Worm (Caenorhabditis elegans) whole organism, dauer: ENCODE results near the gene sri-51.

Experiments
- unc-62 ChIP-seq: sonication (generic microtip); optimal IDR thresholded peaks from 2 replicates; lab custom pipeline; 2017; ENCODE audit warnings: missing biosample characterization, missing genetic modification reagents, missing genetic modification characterization

sri-51 gene

DNA sequence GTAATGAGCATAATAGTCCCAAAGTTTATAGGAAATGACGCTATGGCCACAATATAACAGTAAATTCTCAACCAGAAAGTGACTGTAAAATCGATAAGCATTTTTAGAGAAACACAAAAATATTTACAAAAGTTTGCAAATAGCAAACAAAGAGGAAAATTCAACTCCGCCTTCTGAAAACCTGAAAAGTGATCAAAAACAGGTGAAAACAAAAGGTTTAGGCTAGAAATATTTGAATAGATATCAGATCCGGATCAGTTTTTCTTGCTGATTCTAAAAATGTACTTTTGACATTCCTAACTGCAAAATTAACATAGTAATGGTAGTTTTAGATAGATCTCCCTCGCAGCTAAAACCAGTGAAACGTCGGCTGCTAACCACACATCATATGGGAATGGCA lies at the start of gene sri-51:
Gene sri-51 (minus strand): TSS at position 101 of the 400 bp plus-strand sequence.
- no peak for TF ChIP-seq unc-62 (GFP tag; lab: Kevin White, UChicago)

DNA sequence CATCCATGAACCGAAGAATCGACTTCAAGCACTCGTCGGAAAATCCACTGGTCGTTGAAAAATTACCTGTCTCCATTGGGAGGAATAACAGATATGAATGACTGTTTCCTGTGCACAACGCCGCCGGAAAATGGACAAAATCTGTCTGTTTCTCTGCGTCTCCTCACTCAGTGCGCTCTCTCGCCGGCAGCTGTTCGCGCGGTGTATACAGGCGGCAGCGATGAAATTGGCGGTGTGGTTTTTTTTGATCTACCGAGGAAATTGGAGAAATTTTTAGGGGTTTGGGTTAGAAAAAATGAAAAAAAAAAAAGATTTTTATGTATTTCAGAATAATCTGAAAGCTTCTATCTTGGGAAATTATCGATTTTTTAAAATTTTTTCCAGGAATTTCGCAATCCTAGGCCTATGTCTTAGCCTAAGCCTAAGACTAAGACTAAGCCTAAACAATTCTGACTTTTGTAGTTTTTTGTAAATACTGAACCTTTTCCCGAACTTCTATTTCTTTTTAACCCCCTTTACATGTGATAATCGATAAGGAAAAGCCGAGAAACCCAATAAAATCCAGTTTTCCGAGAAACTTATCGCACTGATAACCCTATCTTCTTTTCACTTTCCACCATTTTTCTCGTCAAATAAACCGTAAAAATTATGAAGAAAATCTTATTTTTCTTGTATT lies 49.3 kb upstream of the sri-51 start, which contains the start of the genes fbxc-50 and C17F4.2:
Gene fbxc-50 (minus strand): TSS at position 81 of the 676 bp plus-strand sequence.
Gene C17F4.2 (plus strand): TSS at position 626 of the 676 bp plus-strand sequence.
- no peak for TF ChIP-seq unc-62 (GFP tag; lab: Kevin White, UChicago)

DNA sequence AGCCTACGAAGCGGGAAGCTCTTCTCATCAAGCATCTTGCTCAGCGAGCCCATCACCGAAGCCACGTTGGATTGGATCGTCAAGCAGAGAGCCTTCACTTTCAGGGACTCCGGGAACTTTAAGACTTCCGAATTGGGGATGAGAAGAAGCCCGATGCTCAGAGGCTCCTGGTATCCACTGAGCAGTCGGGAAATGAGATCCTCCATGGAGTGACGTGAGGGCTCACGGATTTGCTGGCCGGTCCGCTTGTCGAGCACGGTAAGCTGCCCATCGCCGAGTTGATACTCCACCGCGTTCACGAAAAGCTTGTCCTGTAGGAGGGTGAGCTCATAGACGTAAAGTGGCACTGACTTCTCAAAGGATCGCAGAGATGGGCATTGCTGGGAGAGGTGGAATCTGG lies 48.7 kb upstream of the sri-51 start:
- no peak for TF ChIP-seq unc-62 (GFP tag; lab: Kevin White, UChicago)

DNA sequence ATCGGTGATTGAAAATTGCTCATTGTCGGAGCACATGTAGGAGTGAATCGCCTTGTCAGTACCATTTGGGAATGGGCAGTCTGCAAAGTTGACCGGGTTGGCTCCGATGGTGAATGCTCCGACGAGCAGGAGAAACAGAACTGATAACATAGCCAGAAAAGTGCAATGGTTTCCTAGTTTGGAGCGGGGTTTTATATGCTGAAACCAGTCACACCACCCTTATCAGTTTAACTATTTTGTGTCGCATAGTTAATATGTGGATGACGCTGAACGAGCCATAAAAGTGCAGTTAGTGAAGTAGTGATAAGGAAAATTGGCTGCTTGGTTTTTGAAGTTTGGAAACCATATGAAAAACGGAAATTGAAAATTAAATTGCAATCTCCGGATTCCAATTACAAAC lies 46.9 kb upstream of the sri-51 start, which contains the start of gene C17F4.7:
Gene C17F4.7 (minus strand): TSS at position 180 of the 400 bp plus-strand sequence.
- no peak for TF ChIP-seq unc-62 (GFP tag; lab: Kevin White, UChicago)

DNA sequence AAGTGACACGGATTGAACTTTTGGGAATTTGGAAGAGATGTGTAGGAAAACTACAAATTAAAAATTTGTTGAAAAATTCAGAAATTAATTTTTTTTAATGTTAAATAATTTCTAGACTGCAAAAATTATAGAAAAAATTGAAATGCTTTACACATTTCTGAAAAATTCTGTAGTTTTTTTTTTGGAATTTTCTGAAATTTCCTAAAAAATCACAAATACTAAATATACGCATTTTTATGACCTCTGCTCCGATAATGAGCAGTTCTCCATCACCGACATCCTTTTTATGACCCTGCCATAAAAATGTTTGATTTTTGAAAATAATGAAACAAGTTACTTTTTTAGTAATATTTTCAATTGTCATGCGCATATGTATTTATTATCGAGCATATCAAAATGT lies 45.9 kb upstream of the sri-51 start:
- no peak for TF ChIP-seq unc-62 (GFP tag; lab: Kevin White, UChicago)

DNA sequence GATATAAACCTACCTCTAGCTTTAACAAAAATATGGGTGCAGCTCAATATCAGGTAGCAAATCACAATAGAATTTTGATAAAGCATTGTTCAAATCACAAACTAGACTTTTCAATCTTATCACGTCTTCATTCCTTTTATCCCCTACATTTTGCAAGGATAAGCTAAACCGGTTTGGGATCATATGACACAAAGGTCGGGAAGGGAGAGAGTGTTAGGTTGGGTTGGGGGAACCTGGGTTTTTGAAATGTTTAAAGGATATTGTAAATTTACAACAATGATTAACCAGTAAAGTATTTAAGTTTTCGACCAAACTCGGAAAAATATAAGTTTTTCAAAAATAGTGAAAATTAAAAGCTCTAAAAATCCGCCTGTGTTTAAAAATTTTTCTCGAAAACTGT lies 45.2 kb upstream of the sri-51 start, which contains the start of gene C17F4.12:
Gene C17F4.12 (minus strand): TSS at position 101 of the 400 bp plus-strand sequence.
- TF ChIP-seq unc-62 (GFP tag; lab: Kevin White, UChicago), result no peak

DNA sequence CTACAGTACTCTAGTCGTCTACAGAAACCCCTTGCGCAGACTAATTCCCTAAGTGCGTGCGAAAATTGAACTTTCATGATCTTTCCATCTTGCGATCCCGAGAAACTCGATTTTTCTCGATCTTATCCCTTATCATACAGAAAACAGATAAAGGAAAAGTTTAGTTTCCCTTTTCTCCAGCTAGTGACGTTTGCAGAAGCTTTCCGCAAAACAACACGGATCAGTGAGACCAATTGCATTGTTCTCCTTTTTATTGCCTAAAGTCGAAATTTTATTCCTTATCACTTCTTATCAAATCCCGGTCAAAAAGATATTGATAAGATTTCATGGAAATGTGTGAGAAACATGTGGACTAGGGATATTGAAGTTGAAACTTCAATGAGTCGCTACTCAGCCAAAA lies 42.9 kb upstream of the sri-51 start:
- TF ChIP-seq unc-62 (GFP tag; lab: Kevin White, UChicago), result no peak

DNA sequence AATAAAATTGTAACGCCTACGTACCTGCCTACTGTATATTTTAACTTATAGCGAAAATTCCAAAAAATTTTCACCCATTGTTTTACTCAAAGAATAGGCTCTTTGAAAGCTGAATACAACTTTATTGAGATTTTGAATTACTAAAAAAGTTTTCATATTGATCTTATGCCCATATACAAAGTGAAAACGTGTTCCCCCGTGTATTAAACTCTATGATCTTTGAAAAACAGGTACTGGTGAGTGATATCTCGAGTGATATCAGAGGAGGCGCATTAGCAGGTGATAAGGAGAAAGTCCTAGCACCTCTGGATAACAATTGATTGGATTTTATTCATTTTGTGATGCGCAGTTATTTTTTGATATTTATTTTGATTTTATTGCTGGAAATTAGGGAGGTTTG lies 41.3 kb upstream of the sri-51 start, which contains the start of gene C17F4.3:
Gene C17F4.3 (plus strand): TSS at position 301 of the 400 bp plus-strand sequence.
- TF ChIP-seq unc-62 (GFP tag; lab: Kevin White, UChicago), result no peak

DNA sequence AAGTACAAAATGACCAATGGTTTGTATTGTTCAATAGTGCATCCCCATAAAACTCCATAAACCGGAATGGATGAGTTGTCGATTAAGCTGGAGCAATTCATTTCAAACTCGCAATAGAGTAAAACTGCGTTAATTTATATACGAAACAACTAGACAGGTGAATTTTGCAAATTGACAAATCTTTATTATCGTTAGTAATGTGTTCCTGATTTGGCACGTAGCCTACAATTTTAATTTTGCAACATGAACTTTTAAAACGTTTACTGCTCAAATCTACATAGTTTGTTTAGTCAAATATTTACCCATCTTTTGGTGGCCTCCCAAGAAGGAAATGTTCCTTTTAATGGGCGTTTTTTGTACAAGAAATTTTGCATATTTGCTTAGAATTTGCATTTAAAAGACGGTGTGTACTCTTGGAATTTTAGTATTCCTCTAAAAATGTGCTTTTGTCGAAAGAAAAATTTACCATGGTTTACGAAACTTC lies 38.2 kb upstream of the sri-51 start, which contains the start of the genes srz-67 and C17F4.11:
Gene srz-67 (minus strand): TSS at position 101 of the 484 bp plus-strand sequence.
Gene C17F4.11 (plus strand): TSS at position 434 of the 484 bp plus-strand sequence.
- TF ChIP-seq unc-62 (GFP tag; lab: Kevin White, UChicago), result no peak

DNA sequence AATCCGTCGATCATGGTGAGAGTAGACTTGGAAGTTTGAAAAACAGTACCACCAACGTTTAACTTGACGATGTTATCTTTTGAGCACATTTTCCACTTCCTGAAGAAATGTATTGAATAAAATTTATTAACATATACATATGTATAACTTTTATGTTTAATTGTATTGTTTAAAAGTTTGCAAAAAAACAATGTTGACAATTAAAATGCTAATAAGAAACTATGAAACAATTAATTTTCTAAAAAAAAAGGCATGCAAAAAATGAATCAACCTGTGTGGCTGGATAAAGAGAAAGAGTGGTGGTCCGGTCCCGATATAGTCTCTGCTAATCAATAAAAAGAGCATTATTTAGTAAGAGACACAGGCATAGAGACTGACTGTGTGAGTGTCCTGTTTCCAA lies 35.8 kb upstream of the sri-51 start, which contains the start of gene C17F4.8:
Gene C17F4.8 (minus strand): TSS at position 101 of the 400 bp plus-strand sequence.
- no peak for TF ChIP-seq unc-62 (GFP tag; lab: Kevin White, UChicago)

DNA sequence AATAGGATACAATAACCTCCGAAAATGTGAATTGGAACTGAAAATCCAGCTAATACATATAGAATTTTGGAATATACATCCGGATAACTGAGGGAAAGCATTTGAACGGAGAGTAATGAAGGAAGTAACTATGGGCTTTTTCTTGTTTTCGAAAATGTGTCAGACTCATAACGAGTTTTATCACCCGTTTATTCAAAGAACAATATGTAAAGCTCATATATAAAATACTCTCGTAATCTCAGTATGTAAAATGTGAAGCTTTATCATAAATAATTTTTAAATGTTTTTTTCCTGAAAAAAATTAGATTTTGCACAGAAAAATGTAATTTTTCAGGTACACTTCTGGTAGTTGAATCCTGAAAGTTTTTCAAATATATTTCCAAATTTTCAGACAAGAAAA lies 31.5 kb upstream of the sri-51 start, which contains the start of gene srh-297:
Gene srh-297 (minus strand): TSS at position 101 of the 400 bp plus-strand sequence.
- TF ChIP-seq unc-62 (GFP tag; lab: Kevin White, UChicago), result no peak

DNA sequence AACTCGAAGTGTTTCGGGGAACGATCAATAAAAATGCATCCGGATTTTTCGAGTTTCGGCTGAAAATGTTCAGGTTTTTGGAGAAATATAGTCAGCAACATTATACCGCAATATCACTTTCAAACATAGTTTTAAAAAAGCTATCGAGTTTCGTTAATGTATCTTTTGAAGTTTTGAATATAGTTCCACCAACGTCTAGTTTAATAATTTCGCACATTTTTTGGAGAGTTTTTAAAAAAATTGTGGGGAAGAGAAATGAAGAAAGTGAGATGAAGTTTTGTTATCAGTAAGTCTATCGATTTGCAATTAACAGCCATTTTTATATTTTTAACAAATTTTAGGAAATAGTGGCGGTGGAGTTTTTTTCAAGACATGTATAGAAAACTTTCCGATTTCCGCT lies 26.9 kb upstream of the sri-51 start, which contains the start of gene ZC239.17:
Gene ZC239.17 (minus strand): TSS at position 101 of the 400 bp plus-strand sequence.
- no peak for TF ChIP-seq unc-62 (GFP tag; lab: Kevin White, UChicago)

DNA sequence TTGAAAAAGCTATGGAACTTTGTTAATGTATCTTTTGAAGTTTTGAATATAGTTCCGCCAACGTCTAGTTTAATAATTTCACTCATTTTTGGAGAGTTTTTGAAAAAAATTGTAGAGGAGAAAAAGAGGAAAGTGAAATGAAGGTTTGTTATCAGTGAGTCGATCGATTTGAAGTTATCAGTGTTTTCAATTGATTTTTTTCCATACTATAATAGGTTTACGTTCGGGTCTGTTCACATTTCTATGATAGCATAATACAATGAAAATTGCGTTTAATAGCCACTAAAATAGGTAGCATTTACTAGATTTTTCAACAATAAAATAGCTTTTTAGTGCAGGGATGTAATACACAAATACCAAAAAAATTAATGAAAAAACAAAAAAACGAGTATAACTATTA lies 26.3 kb upstream of the sri-51 start, which contains the start of gene ZC239.16:
Gene ZC239.16 (minus strand): TSS at position 120 of the 400 bp plus-strand sequence.
- TF ChIP-seq unc-62 (GFP tag; lab: Kevin White, UChicago), result no peak

DNA sequence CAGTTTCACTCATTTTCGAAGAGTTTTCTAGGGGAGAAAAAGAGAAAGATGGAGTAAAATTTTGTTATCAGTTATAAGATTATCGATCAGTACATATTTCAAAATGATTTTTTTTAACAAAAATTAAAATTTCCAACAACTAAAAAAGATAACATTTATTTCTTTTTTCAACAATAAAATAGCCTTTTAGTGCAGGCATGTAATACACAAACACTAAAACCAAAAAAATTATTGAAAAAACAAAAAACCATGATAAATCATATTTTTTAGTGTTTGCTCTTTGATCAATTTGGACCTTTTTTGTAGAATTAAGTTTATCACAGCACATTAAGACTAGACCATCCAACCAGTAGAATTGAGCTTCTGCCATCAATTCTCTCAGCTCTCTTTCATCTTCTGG lies 25.7 kb upstream of the sri-51 start, which contains the start of gene ZC239.15:
Gene ZC239.15 (minus strand): TSS at position 101 of the 400 bp plus-strand sequence.
- no peak for TF ChIP-seq unc-62 (GFP tag; lab: Kevin White, UChicago)

DNA sequence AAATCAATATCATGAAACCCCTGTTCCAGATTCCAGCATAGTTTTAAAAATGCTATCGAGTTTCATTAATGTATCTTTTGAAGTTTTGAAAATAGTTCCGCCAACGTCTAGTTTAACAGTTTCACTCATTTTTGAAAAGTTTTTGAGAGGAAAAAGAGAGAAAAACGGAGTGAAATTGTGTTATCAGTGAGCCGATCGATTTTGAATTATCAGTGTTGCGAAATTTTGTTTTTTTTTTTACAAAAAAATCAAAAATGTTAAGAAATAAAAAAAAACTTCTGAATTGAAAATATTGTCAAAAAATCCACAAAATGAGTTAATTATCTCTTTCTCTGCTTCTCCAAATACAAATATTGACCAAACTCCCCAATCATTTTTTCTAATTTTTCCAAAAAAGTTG lies 23.8 kb upstream of the sri-51 start, which contains the start of gene ZC239.13:
Gene ZC239.13 (minus strand): TSS at position 154 of the 400 bp plus-strand sequence.
- no peak for TF ChIP-seq unc-62 (GFP tag; lab: Kevin White, UChicago)

DNA sequence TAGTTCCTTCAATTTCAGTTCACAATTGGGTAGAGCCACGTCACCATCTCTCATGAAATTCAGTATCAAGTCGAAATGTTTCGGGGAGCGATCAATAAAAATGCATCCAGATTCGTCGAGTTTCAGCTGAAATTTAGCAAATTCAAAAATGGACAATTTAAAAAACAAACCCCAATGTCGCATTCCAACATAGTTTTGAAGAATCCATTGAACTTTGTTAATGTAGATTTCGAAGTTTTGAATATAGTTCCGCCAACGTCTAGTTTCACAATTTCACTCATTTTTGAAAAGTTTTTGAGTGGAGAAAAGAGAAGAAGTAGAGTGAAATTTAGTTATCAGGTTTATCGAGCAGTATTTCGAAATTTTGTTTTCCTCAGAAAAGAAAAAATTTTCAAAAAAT lies 22.8 kb upstream of the sri-51 start, which contains the start of gene ZC239.14:
Gene ZC239.14 (minus strand): TSS at position 305 of the 400 bp plus-strand sequence.
- TF ChIP-seq unc-62 (GFP tag; lab: Kevin White, UChicago), result no peak
